Comparison of ENCODE assay signal across 2 fruit fly cellular contexts in genomic region chrX:11457149-11457548, dm6.
TF ChIP-seq lines count a peak whose summit lies in the region.

No protein-coding gene starts in this region.

TF ChIP-seq in whole organism, prepupa, 60 proteins besides CTCF, POLR2A, EP300 and RAD21:
- peak; percentile 94 for TF ChIP-seq svp (GFP tag; lab: Kevin White, UChicago)
- no peak for TF ChIP-seq Smox (GFP tag; optimal IDR thresholded peaks at IDR 0.05; lab: Kevin White, UChicago)

TF ChIP-seq in whole organism, pupa, 21 proteins besides CTCF, POLR2A, EP300 and RAD21:
- TF ChIP-seq CG32121 (GFP tag; IDR thresholded peaks at IDR 0.05; lab: Robert Waterston, UW) (no peak), EcR (GFP tag; optimal IDR thresholded peaks at IDR 0.05; lab: Kevin White, UChicago) (peak; percentile 82), CG8301 (tag; optimal IDR thresholded peaks at IDR 0.05; lab: Kevin White, UChicago) (no peak)
TF ChIP-seq in whole organism, pupa: peak in this region for 1.
